Worm (Caenorhabditis elegans) whole organism, L3 larva: Measurements from ENCODE around the gene C50D2.1.
A peak's percentile ranks its signal among the peaks of the same experiment; 100 is the strongest.

Source experiments
- aly-2 ChIP-seq: fragments of 150-350 bp; optimal IDR thresholded peaks from 2 replicates; lab custom pipeline; 2014; ENCODE audit warnings: missing biosample characterization, missing genetic modification characterization
- ceh-16 ChIP-seq: sonication (generic microtip); optimal IDR thresholded peaks from 2 replicates; lab custom pipeline; 2017; ENCODE audit warnings: missing biosample characterization, missing genetic modification characterization
- ceh-9 ChIP-seq: sonication (generic microtip); optimal IDR thresholded peaks from 2 replicates; lab custom pipeline; 2018; ENCODE audit warnings: missing biosample characterization, missing genetic modification characterization
- egl-27 ChIP-seq: sonication (generic microtip); optimal IDR thresholded peaks from 4 replicates; lab custom pipeline; 2017; ENCODE audit warnings: missing biosample characterization, missing genetic modification reagents, missing genetic modification characterization
- lin-15B ChIP-seq: fragments of 150-350 bp; optimal IDR thresholded peaks from 2 replicates; lab custom pipeline; 2014; ENCODE audit warnings: missing biosample characterization, missing genetic modification characterization
- lin-39 ChIP-seq: fragments of 150-350 bp; optimal IDR thresholded peaks from 2 replicates; lab custom pipeline; 2018; ENCODE audit warnings: missing biosample characterization, missing genetic modification reagents, missing genetic modification characterization
- nhr-25 ChIP-seq: sonication (generic microtip); optimal IDR thresholded peaks from 2 replicates; lab custom pipeline; 2017; ENCODE audit warnings: missing biosample characterization, missing genetic modification characterization
- nhr-76 ChIP-seq: fragments of 150-350 bp; sonication (generic microtip); optimal IDR thresholded peaks from 5 replicates; lab custom pipeline; 2014; ENCODE audit warnings: missing biosample characterization, missing genetic modification characterization
- pqm-1 ChIP-seq: fragments of 150-350 bp; optimal IDR thresholded peaks from 2 replicates; lab custom pipeline; 2017; ENCODE audit warnings: missing biosample characterization, missing genetic modification characterization, inconsistent platforms
- snpc-4 ChIP-seq: fragments of 150-350 bp; optimal IDR thresholded peaks from 2 replicates; lab custom pipeline; 2014; ENCODE audit warnings: missing biosample characterization, missing genetic modification characterization
- zag-1 ChIP-seq: fragments of 150-350 bp; optimal IDR thresholded peaks from 2 replicates; lab custom pipeline; 2014; ENCODE audit warnings: missing biosample characterization, missing genetic modification characterization

DNA sequence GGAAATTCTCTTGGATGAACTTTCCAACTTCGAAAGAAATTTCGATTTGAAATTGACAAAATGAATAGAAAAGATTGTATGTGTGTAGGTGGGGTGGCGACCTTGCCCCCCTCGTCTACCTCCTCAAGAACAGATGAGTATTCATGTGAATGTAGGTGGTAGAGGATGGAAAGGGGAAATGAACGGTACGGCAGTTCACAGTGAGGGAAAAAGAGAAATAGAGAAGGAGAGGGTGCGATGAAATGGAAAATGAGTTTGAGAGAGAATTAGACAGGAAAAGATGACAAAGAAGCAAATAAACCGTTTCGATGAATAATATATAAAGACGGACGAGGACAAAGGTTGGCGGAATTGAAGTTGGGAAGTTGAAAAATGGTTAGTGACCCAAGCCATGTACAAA is 10.6 kb downstream of the C50D2.1 start:
- no peak for TF ChIP-seq ceh-9 (tag; lab: Kevin White, UChicago)
- no peak for TF ChIP-seq pqm-1
- no peak for TF ChIP-seq snpc-4 (tag; lab: Kevin White, UChicago)
- TF ChIP-seq egl-27 (tag; lab: Kevin White, UChicago): no peak
- no peak for TF ChIP-seq lin-39 (tag; lab: Kevin White, UChicago)
- TF ChIP-seq aly-2 (tag; lab: Kevin White, UChicago): no peak
- no peak for TF ChIP-seq ceh-16
- no peak for TF ChIP-seq nhr-76 (tag; lab: Kevin White, UChicago)
- peak; percentile 86 for TF ChIP-seq nhr-25 (tag; lab: Kevin White, UChicago)
- TF ChIP-seq zag-1 (tag; lab: Kevin White, UChicago): no peak
- TF ChIP-seq lin-15B (tag; lab: Kevin White, UChicago): no peak
